Worm (Caenorhabditis elegans): Measurements from ENCODE around the gene T05H4.3.

DNA sequence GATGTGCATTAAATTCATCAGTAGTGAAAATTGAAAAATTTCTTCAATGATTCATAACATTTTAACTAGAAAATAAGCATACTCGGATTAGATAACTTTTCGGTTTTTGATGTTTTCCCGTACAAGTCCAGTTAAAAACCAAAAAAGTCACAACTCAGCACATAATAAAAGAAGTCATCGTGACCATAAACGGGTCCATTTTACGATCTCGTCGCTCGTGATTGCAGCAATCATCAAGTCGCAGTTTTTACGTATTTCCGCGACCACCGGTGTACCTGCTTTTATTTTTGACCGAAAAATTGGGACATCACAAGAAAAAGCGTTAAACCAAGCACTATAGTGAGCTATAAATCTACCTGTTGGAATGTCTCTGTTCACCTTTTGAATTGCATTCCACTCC is 19.1 kb downstream of the T05H4.3 start:
- TF ChIP-seq C16A3.4 (tag; optimal IDR thresholded peaks at IDR 0.05) (no peak), swsn-7 (tag; optimal IDR thresholded peaks at IDR 0.05) (no peak), blmp-1 (tag; optimal IDR thresholded peaks at IDR 0.05) (no peak), sptf-1 (tag; optimal IDR thresholded peaks at IDR 0.05) (no peak), efl-3 (GFP tag; optimal IDR thresholded peaks at IDR 0.05) (no peak), fkh-4 (tag; optimal IDR thresholded peaks at IDR 0.05; ENCODE audit: borderline replicate concordance) (no peak), nhr-90 (tag; optimal IDR thresholded peaks at IDR 0.05; ENCODE audit: poor library complexity) (no peak), jun-1 (tag; optimal IDR thresholded peaks at IDR 0.05) (no peak), hlh-17 (GFP tag; optimal IDR thresholded peaks at IDR 0.05; ENCODE audit: borderline replicate concordance) (no peak)
